1 fruit fly cellular context compared by ENCODE assay signal in genomic region chr3R:7798525-7798924, dm6.
TF ChIP-seq lines count a peak whose summit lies in the region.

CG18744 (minus strand) TSS chr3R:7798771.

TF ChIP-seq in whole organism, embryonic, 481 proteins besides CTCF, POLR2A, EP300 and RAD21 (continued from another document):
- no peak for TF ChIP-seq h (optimal IDR thresholded peaks at IDR 0.05; lab: Kevin White, UChicago)
- no peak for TF ChIP-seq dpn (GFP tag; optimal IDR thresholded peaks at IDR 0.05; lab: Kevin White, UChicago)
- TF ChIP-seq Antp (GFP tag; optimal IDR thresholded peaks at IDR 0.05; lab: Kevin White, UChicago), result no peak
- peak; percentile 23 for TF ChIP-seq lab (GFP tag; optimal IDR thresholded peaks at IDR 0.05; lab: Kevin White, UChicago)
- 0 out of 2 replicates have a peak, but pooled peaks have one; percentile 26 for TF ChIP-seq Lim3 (GFP tag; IDR thresholded peaks at IDR 0.05; lab: Robert Waterston, UW)
- no peak for TF ChIP-seq sim (GFP tag; IDR thresholded peaks at IDR 0.05; lab: Robert Waterston, UW)
